Worm (Caenorhabditis elegans): ENCODE results near the gene C35B1.7.

DNA sequence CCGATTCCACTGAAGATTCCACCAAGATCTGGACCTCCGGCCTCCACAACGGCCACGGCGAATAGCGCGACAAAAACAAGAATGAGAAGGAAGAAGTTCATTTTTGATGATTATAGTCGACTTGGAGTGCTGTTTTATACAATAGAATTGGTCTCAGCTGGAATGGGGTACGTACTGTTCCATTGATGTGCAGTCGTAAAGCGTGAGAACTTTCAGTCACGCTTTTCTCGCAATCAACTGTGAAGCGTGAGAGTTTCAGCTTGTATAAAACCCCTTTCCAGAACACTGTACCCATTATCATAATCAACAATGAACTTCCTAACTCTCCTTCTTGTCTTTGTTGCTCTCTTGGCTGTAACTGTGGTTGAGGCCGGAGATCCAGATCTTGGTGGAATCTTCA is 6.8 kb downstream of the C35B1.7 start, which contains the start of the genes F49F1.4 and F49F1.2:
- TF ChIP-seq fos-1 (tag; optimal IDR thresholded peaks at IDR 0.05) (no peak), nhr-28 (tag; optimal IDR thresholded peaks at IDR 0.05) (no peak), nhr-237 (tag; optimal IDR thresholded peaks at IDR 0.05) (no peak), aly-2 (tag; optimal IDR thresholded peaks at IDR 0.05) (no peak), snpc-4 (tag; optimal IDR thresholded peaks at IDR 0.05) (no peak), egl-5 (tag; optimal IDR thresholded peaks at IDR 0.05) (no peak), mdl-1 (tag; optimal IDR thresholded peaks at IDR 0.05) (no peak), ztf-11 (tag; optimal IDR thresholded peaks at IDR 0.05) (no peak)
